Worm (Caenorhabditis elegans): ENCODE results near the gene clec-135.

clec-135 gene

DNA sequence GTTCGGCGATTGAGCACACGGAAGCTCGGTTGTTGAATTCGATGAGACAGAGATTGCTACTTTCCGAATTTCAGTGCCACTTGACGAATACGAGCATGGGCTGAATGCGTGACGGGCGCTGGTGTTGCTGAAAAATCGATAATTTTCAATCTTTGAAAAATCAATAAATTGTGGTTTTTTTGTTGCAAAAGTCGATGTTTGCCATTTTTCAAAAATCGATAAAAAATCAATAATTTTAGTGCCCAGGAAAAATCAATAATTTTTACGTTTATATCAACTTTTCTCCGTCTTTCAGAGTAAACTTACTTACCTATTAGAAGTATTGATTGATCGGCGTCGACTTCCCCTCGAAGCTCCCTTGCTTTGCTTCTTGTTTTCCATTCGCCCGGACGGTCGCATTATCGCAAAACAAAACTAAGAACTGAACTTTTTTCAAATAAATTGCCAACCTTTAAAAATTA is 2.0 kb downstream of the clec-135 start, which contains the start of gene C16A11.7:
Gene C16A11.7 (minus strand): TSS at position 411 of the 461 bp plus-strand sequence.
- no peak for TF ChIP-seq skn-1 (tag; optimal IDR thresholded peaks at IDR 0.05)
- no peak for TF ChIP-seq nhr-23 (tag; optimal IDR thresholded peaks at IDR 0.05)
- TF ChIP-seq ZK546.5 (tag; optimal IDR thresholded peaks at IDR 0.05) = no peak
- TF ChIP-seq lin-39 (tag; optimal IDR thresholded peaks at IDR 0.05) = no peak
- TF ChIP-seq alr-1 (tag; optimal IDR thresholded peaks at IDR 0.05) = no peak
- TF ChIP-seq sem-4 (tag; optimal IDR thresholded peaks at IDR 0.05) = no peak
- no peak for TF ChIP-seq C34F6.9 (tag; optimal IDR thresholded peaks at IDR 0.05)
- no peak for TF ChIP-seq fos-1 (tag; optimal IDR thresholded peaks at IDR 0.05)
- TF ChIP-seq nhr-21 (tag; optimal IDR thresholded peaks at IDR 0.05) = no peak

ce11 chrII:4246897-4247296 is 11.7 kb downstream of the clec-135 start, which contains the start of gene gpa-11:
Gene gpa-11 (plus strand): TSS chrII:4247197.
- no peak for TF ChIP-seq dmd-4 (tag; optimal IDR thresholded peaks at IDR 0.05)
- TF ChIP-seq sma-3 (GFP tag; optimal IDR thresholded peaks at IDR 0.05) = no peak
- no peak for TF ChIP-seq F13H6.1 (tag; optimal IDR thresholded peaks at IDR 0.05)
- no peak for TF ChIP-seq nhr-129 (tag; optimal IDR thresholded peaks at IDR 0.05)
- no peak for TF ChIP-seq nhr-11 (tag; optimal IDR thresholded peaks at IDR 0.05)
- no peak for TF ChIP-seq ztf-11 (tag; optimal IDR thresholded peaks at IDR 0.05)
- no peak for TF ChIP-seq mab-5 (tag; optimal IDR thresholded peaks at IDR 0.05)
- no peak for TF ChIP-seq R02D3.7 (tag; optimal IDR thresholded peaks at IDR 0.05)
- no peak for TF ChIP-seq aly-2 (tag; optimal IDR thresholded peaks at IDR 0.05)
- TF ChIP-seq gmeb-1 (tag; optimal IDR thresholded peaks at IDR 0.05) = no peak

ce11 chrII:4244959-4245358 is 13.6 kb downstream of the clec-135 start:
- TF ChIP-seq mdl-1 (tag; optimal IDR thresholded peaks at IDR 0.05) (no peak), ceh-16 (tag; optimal IDR thresholded peaks at IDR 0.05) (no peak), lin-13 (GFP tag; optimal IDR thresholded peaks at IDR 0.05) (no peak), nhr-12 (tag; optimal IDR thresholded peaks at IDR 0.05) (no peak), gmeb-1 (tag; optimal IDR thresholded peaks at IDR 0.05) (no peak), nhr-129 (tag; optimal IDR thresholded peaks at IDR 0.05) (no peak), alr-1 (tag; optimal IDR thresholded peaks at IDR 0.05) (no peak), fos-1 (tag; optimal IDR thresholded peaks at IDR 0.05) (no peak), mbf-1 (tag; optimal IDR thresholded peaks at IDR 0.05) (no peak), zag-1 (tag; optimal IDR thresholded peaks at IDR 0.05) (no peak)

DNA sequence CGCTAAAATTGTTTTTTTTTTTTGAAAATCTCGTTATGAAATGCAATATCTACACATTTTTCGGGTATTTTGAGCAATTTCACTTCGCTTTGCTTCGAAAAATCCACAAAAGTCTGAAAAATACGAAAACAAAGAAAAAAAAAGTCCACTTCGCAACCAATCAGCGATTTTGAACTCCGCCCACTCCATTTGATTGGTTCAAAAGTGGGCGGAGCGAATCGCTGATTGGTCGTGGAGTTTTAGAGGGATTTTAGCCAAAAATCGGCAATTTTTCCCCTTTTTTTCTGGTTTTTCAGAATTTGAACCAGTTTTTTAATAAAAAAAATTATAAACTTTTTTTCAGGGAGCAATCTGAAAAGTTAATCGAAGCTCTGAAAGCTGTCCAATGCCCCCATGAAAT is 19.6 kb downstream of the clec-135 start:
- no peak for TF ChIP-seq unc-39 (tag; optimal IDR thresholded peaks at IDR 0.05)
- no peak for TF ChIP-seq unc-55 (GFP tag; optimal IDR thresholded peaks at IDR 0.05)
- no peak for TF ChIP-seq sma-9 (GFP tag; optimal IDR thresholded peaks at IDR 0.05)
- TF ChIP-seq sma-9 (tag; optimal IDR thresholded peaks at IDR 0.05) = no peak
- no peak for TF ChIP-seq elt-3 (tag; optimal IDR thresholded peaks at IDR 0.05)
- no peak for TF ChIP-seq lin-13 (GFP tag; optimal IDR thresholded peaks at IDR 0.05)
- TF ChIP-seq aly-2 (tag; optimal IDR thresholded peaks at IDR 0.05) = no peak
- no peak for TF ChIP-seq C34F6.9 (tag; optimal IDR thresholded peaks at IDR 0.05)
- TF ChIP-seq gmeb-1 (tag; optimal IDR thresholded peaks at IDR 0.05) = no peak
- no peak for TF ChIP-seq ama-1 (optimal IDR thresholded peaks at IDR 0.05)
- TF ChIP-seq crh-2 (tag; optimal IDR thresholded peaks at IDR 0.05) = no peak
- TF ChIP-seq lin-11 (tag; optimal IDR thresholded peaks at IDR 0.05) = no peak
- no peak for TF ChIP-seq fos-1 (tag; optimal IDR thresholded peaks at IDR 0.05)
- no peak for TF ChIP-seq lsy-2 (tag; optimal IDR thresholded peaks at IDR 0.05)
- no peak for TF ChIP-seq elt-1 (tag; optimal IDR thresholded peaks at IDR 0.05)
- TF ChIP-seq nhr-25 (tag; optimal IDR thresholded peaks at IDR 0.05) = no peak
- TF ChIP-seq skn-1 (tag; optimal IDR thresholded peaks at IDR 0.05) = no peak
- no peak for TF ChIP-seq sma-3 (GFP tag; optimal IDR thresholded peaks at IDR 0.05)
- TF ChIP-seq snpc-4 (tag; optimal IDR thresholded peaks at IDR 0.05) = no peak

ce11 chrII:4237701-4238214 is 20.8 kb downstream of the clec-135 start, which contains the start of the genes fbxc-44 and C16A11.2:
Gene fbxc-44 (minus strand): TSS chrII:4237751.
Gene C16A11.2 (plus strand): TSS chrII:4238203.
- peak; percentile 51 for TF ChIP-seq gmeb-1 (tag; optimal IDR thresholded peaks at IDR 0.05)
- peak; percentile 45 for TF ChIP-seq unc-55 (GFP tag; optimal IDR thresholded peaks at IDR 0.05)
- TF ChIP-seq nhr-129 (tag; optimal IDR thresholded peaks at IDR 0.05) = peak; percentile 5
- no peak for TF ChIP-seq R02D3.7 (tag; optimal IDR thresholded peaks at IDR 0.05)
- TF ChIP-seq sma-9 (GFP tag; optimal IDR thresholded peaks at IDR 0.05) = no peak
- TF ChIP-seq sma-9 (tag; optimal IDR thresholded peaks at IDR 0.05) = no peak
- TF ChIP-seq lin-11 (tag; optimal IDR thresholded peaks at IDR 0.05) = peak; percentile 18
- TF ChIP-seq F13H6.1 (tag; optimal IDR thresholded peaks at IDR 0.05) = peak; percentile 22
